Worm (Caenorhabditis elegans) whole organism, mixed stage, embryonic: ENCODE results near the gene pkg-2.

Source experiments
- M03D4.4 ChIP-seq: sonication (generic microtip); optimal IDR thresholded peaks from 2 replicates; lab custom pipeline; 2017; ENCODE audit warnings: mild to moderate bottlenecking, missing genetic modification characterization, missing compliant biosample characterization
- bed-3 ChIP-seq: fragments of 200-800 bp; sonication (Bioruptor generic); optimal IDR thresholded peaks from 3 replicates; lab custom pipeline; 2018; ENCODE audit warnings: mild to moderate bottlenecking, missing genetic modification characterization, moderate library complexity, missing compliant biosample characterization
- blmp-1 ChIP-seq: fragments of 150-350 bp; optimal IDR thresholded peaks from 2 replicates; lab custom pipeline; 2014; ENCODE audit warnings: missing biosample characterization, missing genetic modification characterization
- ceh-39 ChIP-seq: fragments of 150-350 bp; optimal IDR thresholded peaks from 2 replicates; lab custom pipeline; 2014; ENCODE audit warnings: missing biosample characterization, missing genetic modification characterization
- ceh-83 ChIP-seq: fragments of 200-800 bp; sonication (Bioruptor generic); optimal IDR thresholded peaks from 2 replicates; lab custom pipeline; 2018; ENCODE audit warnings: mild to moderate bottlenecking, missing genetic modification characterization, missing compliant biosample characterization
- ces-1 ChIP-seq: fragments of 150-350 bp; optimal IDR thresholded peaks from 2 replicates; lab custom pipeline; 2014; ENCODE audit warnings: missing biosample characterization, missing genetic modification reagents, missing genetic modification characterization
- cnd-1 ChIP-seq: fragments of 200-800 bp; sonication (Bioruptor generic); optimal IDR thresholded peaks from 2 replicates; lab custom pipeline; 2018; ENCODE audit warnings: mild to moderate bottlenecking, missing genetic modification characterization, missing compliant biosample characterization
- drap-1 ChIP-seq: fragments of 200-800 bp; sonication (Bioruptor generic); optimal IDR thresholded peaks from 3 replicates; lab custom pipeline; 2018; ENCODE audit warnings: mild to moderate bottlenecking, missing genetic modification characterization, missing compliant biosample characterization
- elt-1 ChIP-seq: sonication (generic microtip); optimal IDR thresholded peaks from 2 replicates; lab custom pipeline; 2017; ENCODE audit warnings: missing genetic modification characterization, mild to moderate bottlenecking, missing compliant biosample characterization, antibody characterized with exemption, moderate library complexity, borderline replicate concordance; ENCODE audit not compliant: insufficient read depth
- elt-3 ChIP-seq: fragments of 150-350 bp; optimal IDR thresholded peaks from 2 replicates; lab custom pipeline; 2014; ENCODE audit warnings: missing biosample characterization, missing genetic modification characterization
- ham-2 ChIP-seq: fragments of 200-800 bp; sonication (Bioruptor generic); optimal IDR thresholded peaks from 2 replicates; lab custom pipeline; 2018; ENCODE audit warnings: mild to moderate bottlenecking, missing genetic modification characterization, missing compliant biosample characterization
- hlh-1 ChIP-seq: fragments of 150-350 bp; optimal IDR thresholded peaks from 2 replicates; lab custom pipeline; 2014; ENCODE audit warnings: missing biosample characterization, missing genetic modification reagents, missing genetic modification characterization
- lin-13 ChIP-seq: fragments of 150-350 bp; optimal IDR thresholded peaks from 2 replicates; lab custom pipeline; 2014; ENCODE audit warnings: missing biosample characterization, missing genetic modification characterization
- mab-5 ChIP-seq: fragments of 150-350 bp; optimal IDR thresholded peaks from 2 replicates; lab custom pipeline; 2014; ENCODE audit warnings: missing biosample characterization, missing genetic modification characterization
- mep-1 ChIP-seq: fragments of 150-350 bp; optimal IDR thresholded peaks from 2 replicates; lab custom pipeline; 2017; ENCODE audit warnings: missing biosample characterization, missing genetic modification reagents, missing genetic modification characterization, inconsistent platforms
- mls-2 ChIP-seq: sonication (generic microtip); optimal IDR thresholded peaks from 2 replicates; lab custom pipeline; 2016; ENCODE audit warnings: mild to moderate bottlenecking, missing genetic modification characterization, moderate library complexity, missing compliant biosample characterization
- nhr-2 ChIP-seq: fragments of 150-350 bp; optimal IDR thresholded peaks from 2 replicates; lab custom pipeline; 2014; ENCODE audit warnings: missing biosample characterization, missing genetic modification characterization
- nhr-237 ChIP-seq: fragments of 150-350 bp; optimal IDR thresholded peaks from 2 replicates; lab custom pipeline; 2014; ENCODE audit warnings: missing biosample characterization, missing genetic modification characterization
- nhr-76 ChIP-seq: sonication (generic microtip); optimal IDR thresholded peaks from 2 replicates; lab custom pipeline; 2017; ENCODE audit warnings: missing biosample characterization, missing genetic modification characterization
- pha-4 ChIP-seq: fragments of 150-350 bp; optimal IDR thresholded peaks from 2 replicates; lab custom pipeline; 2018; ENCODE audit warnings: missing biosample characterization, missing genetic modification reagents, missing genetic modification characterization
- snpc-4 ChIP-seq: fragments of 150-350 bp; optimal IDR thresholded peaks from 2 replicates; lab custom pipeline; 2014; ENCODE audit warnings: missing biosample characterization, missing genetic modification characterization
- sptf-1 ChIP-seq: sonication (generic microtip); optimal IDR thresholded peaks from 2 replicates; lab custom pipeline; 2017; ENCODE audit warnings: mild to moderate bottlenecking, missing genetic modification characterization, moderate library complexity, missing compliant biosample characterization
- tbx-8 ChIP-seq: fragments of 200-800 bp; sonication (Bioruptor generic); optimal IDR thresholded peaks from 2 replicates; lab custom pipeline; 2018; ENCODE audit warnings: mild to moderate bottlenecking, missing genetic modification characterization, moderate library complexity, missing compliant biosample characterization
- unc-120 ChIP-seq: sonication (generic microtip); optimal IDR thresholded peaks from 2 replicates; lab custom pipeline; 2017; ENCODE audit warnings: missing genetic modification characterization, missing compliant biosample characterization; ENCODE audit not compliant: poor library complexity, severe bottlenecking
- unc-62 ChIP-seq: fragments of 150-350 bp; optimal IDR thresholded peaks from 2 replicates; lab custom pipeline; 2014; ENCODE audit warnings: missing biosample characterization, missing genetic modification reagents, missing genetic modification characterization
- zip-8 ChIP-seq: fragments of 150-350 bp; optimal IDR thresholded peaks from 2 replicates; lab custom pipeline; 2014; ENCODE audit warnings: missing biosample characterization, missing genetic modification characterization
- ztf-11 ChIP-seq: fragments of 150-350 bp; optimal IDR thresholded peaks from 2 replicates; lab custom pipeline; 2014; ENCODE audit warnings: missing biosample characterization, missing genetic modification characterization

The pkg-2 gene

DNA sequence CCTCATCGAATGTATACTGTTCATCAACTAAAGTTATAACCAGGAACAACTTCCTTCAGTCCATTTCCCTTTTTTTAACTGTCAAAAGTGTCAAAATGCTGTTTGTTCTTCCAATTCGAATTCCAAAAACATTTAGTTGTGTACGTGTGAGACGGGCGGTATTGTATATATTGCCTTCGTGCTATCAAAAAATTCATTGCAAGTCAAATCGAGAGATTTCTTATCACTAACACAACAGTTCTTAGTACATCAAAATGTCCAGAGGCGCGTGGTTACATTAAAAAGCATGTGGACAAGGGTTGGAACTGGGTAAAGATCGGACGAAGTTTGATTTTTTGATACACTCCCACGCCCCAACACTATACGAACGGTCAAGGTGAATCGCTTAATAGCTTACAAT lies 7.7 kb downstream of the pkg-2 start:
- TF ChIP-seq elt-1 (tag; lab: Kevin White, UChicago), result no peak
- TF ChIP-seq nhr-76 (tag; lab: Kevin White, UChicago), result no peak

DNA sequence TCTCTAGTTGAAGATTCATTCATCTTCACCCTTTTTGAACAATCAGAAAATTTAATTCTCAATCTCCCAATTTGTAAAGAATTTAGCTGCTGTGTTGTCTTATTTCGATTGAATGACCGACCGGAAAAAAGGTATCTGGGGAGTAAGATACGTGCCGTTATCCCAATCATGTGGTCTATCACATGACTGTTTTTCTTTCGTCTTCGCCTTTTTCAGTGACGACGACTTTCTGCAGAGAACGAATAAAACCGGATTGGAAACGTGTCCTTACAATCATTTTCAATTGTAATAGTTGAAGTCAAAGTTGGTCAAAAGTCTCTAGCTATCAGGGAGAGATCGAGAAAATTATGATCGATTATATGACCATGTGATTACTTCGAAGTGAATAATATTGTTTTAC lies 8.3 kb downstream of the pkg-2 start:
- no peak for TF ChIP-seq nhr-76 (tag; lab: Kevin White, UChicago)
- no peak for TF ChIP-seq unc-120 (tag; lab: Kevin White, UChicago)
- no peak for TF ChIP-seq zip-8 (tag; lab: Kevin White, UChicago)
- TF ChIP-seq mep-1 (tag; lab: Kevin White, UChicago), result no peak

DNA sequence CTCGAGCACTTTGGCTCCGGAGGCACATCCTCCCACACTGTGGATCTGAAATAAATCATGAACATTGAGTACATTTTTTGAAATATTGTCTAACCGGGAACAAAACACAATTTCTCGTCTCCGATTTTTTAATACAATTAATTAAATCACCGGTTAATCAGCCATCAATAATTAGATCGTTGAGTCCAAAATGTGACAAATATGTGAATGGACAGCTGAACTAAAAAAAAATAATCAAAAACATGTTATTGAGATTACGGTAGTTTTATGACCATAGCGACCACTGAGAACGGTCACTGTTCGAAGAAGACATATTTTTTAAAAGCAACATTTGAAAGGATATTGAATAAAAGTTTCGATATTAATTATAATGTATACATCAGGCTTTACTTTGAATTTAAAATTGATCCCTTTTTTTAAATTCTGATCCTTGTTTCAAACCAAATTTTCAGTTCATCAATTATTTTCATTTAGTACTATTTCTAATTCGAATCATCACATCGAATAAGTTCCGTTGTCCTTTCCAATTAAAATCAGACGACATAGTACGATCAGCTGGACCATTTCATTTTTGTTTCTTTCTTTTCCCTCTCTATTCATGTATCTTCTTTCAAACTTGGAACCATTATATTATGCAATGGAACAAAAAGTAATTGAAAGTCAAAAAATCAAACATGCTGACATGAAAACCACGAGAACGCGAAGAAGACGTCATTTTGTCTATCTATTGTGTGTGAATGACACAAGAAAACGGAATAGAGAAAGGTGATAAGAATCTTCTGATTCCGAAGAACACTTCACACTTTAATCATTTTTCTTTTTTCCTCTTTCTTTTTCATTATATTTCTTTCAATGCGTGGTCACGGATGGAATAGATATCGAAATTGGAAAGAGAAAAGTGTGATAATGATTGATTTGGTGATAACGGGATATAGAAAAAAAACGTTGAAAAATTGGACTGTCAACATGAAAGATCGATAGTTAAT lies 9.6 kb downstream of the pkg-2 start:
- TF ChIP-seq blmp-1 (tag; lab: Kevin White, UChicago) (peak; percentile 61), elt-3 (tag; lab: Kevin White, UChicago) (peak; percentile 84), pha-4 (tag; lab: Kevin White, UChicago) (no peak)

DNA sequence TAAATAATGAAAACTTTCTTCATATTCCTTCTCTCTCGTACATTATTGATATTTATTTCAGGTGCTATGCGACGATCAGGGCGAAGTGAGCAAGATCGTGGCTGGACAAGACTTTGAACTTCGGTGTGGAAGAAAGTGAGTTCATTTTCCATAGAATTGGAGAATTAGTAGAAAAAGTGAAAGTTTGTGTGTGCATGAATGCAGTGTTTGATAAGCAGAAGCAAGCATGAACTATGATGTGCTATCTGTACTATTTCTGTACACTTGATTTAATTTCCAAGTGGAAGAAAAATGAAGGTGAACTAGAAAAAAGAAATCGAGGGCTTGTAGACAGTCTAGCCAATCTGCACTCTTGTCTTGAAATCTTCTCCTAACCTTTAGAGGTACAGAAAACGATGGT lies 11.3 kb downstream of the pkg-2 start:
- TF ChIP-seq bed-3 (GFP tag; lab: Kevin White, UChicago) (no peak), ceh-39 (no peak), mls-2 (tag; lab: Kevin White, UChicago) (no peak), drap-1 (GFP tag; lab: Kevin White, UChicago) (no peak), ztf-11 (tag; lab: Kevin White, UChicago) (no peak), lin-13 (no peak), tbx-8 (GFP tag; lab: Kevin White, UChicago) (no peak), zip-8 (tag; lab: Kevin White, UChicago) (no peak), mab-5 (tag; lab: Kevin White, UChicago) (no peak), mep-1 (tag; lab: Kevin White, UChicago) (no peak), M03D4.4 (tag; lab: Kevin White, UChicago) (no peak), unc-62 (GFP tag; lab: Kevin White, UChicago) (no peak), unc-120 (tag; lab: Kevin White, UChicago) (no peak), cnd-1 (no peak), nhr-2 (tag; lab: Kevin White, UChicago) (no peak), snpc-4 (tag; lab: Kevin White, UChicago) (no peak), ham-2 (GFP tag; lab: Kevin White, UChicago) (no peak), hlh-1 (tag; lab: Kevin White, UChicago) (no peak)
- TF ChIP-seq, all 35 proteins: peak for 0

DNA sequence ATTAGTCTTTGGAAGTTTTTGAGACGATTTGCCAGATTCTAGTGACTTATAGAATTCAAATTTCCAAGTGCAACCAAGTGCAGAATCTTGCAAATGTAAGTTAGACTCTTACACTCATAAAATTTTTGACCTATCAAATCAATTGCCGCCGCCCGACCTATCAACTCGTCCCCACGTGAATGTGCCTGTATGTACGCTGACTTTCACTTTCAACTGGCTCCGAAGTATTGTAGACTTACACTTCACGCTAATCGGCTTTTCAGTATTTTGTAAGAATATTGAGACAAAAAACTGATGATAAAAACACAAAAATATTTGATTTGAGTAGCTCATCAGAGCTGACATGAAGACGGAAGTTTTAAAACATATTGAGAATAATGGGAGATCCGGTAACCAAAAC lies 12.1 kb downstream of the pkg-2 start:
- TF ChIP-seq ces-1 (GFP tag; lab: Kevin White, UChicago) (no peak), zip-8 (tag; lab: Kevin White, UChicago) (no peak), ceh-83 (GFP tag; lab: Kevin White, UChicago) (no peak), bed-3 (GFP tag; lab: Kevin White, UChicago) (no peak), drap-1 (GFP tag; lab: Kevin White, UChicago) (no peak), nhr-76 (tag; lab: Kevin White, UChicago) (no peak), mep-1 (tag; lab: Kevin White, UChicago) (no peak), pha-4 (tag; lab: Kevin White, UChicago) (no peak), M03D4.4 (tag; lab: Kevin White, UChicago) (no peak), unc-120 (tag; lab: Kevin White, UChicago) (no peak), ztf-11 (tag; lab: Kevin White, UChicago) (no peak), nhr-237 (no peak), mls-2 (tag; lab: Kevin White, UChicago) (no peak), lin-13 (no peak), sptf-1 (tag; lab: Kevin White, UChicago) (no peak)

DNA sequence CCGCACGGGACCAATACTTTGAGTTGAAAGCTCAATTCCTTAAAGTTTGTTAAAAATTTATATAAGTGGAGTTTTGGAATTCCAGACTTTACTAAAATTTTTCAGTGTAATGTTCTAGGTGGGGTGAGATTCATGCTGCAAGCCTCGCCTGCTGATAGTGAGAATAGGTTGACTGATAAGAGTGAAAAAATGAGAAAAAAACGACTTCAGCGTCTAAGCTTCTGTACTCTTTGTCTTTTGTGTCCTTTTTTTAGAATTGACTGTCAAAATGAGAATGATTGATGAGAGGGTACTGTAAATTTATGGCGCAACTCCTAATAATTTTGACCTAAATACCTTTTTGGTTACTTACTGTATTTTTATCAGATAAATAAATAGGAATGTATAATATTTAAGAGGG lies 13.5 kb downstream of the pkg-2 start:
- TF ChIP-seq ceh-39, result no peak
- TF ChIP-seq, all 35 proteins: peak for 0
